Fruit fly (Drosophila melanogaster): Measurements from ENCODE around the gene Nedd8.

The Nedd8 gene

dm6 chr2L:18944175-18945012, 7.2 kb downstream of the Nedd8 start (continued):
- TF ChIP-seq CG2875 (GFP tag; optimal IDR thresholded peaks at IDR 0.05) (no peak), Six4 (GFP tag; optimal IDR thresholded peaks at IDR 0.05) (peak; percentile 4), CG1529 (GFP tag; optimal IDR thresholded peaks at IDR 0.05) (no peak), Ets65A (GFP tag) (no peak), CG7556 (GFP tag; optimal IDR thresholded peaks at IDR 0.05) (no peak), Hr3 (GFP tag; optimal IDR thresholded peaks at IDR 0.05) (no peak), sisA (GFP tag; IDR thresholded peaks at IDR 0.05) (no peak), Hand (GFP tag; optimal IDR thresholded peaks at IDR 0.05) (peak; percentile 52), CG16863 (GFP tag; optimal IDR thresholded peaks at IDR 0.05) (no peak), CG1792 (GFP tag; optimal IDR thresholded peaks at IDR 0.05) (no peak), CG18011 (GFP tag; optimal IDR thresholded peaks at IDR 0.05) (no peak), ttk (GFP tag; IDR thresholded peaks at IDR 0.05) (no peak), CG15011 (GFP tag; optimal IDR thresholded peaks at IDR 0.05) (no peak), dpn (GFP tag; optimal IDR thresholded peaks at IDR 0.05) (no peak), CG6654 (GFP tag; optimal IDR thresholded peaks at IDR 0.05) (no peak), MTF-1 (GFP tag; optimal IDR thresholded peaks at IDR 0.05; ENCODE audit: borderline replicate concordance) (no peak), sens-2 (GFP tag; IDR thresholded peaks at IDR 0.05) (no peak), pb (GFP tag; optimal IDR thresholded peaks at IDR 0.05) (no peak), CG33213 (GFP tag; optimal IDR thresholded peaks at IDR 0.05) (peak; percentile 79), CG9437 (GFP tag; optimal IDR thresholded peaks at IDR 0.05) (no peak), D19B (GFP tag; optimal IDR thresholded peaks at IDR 0.05) (no peak), so (GFP tag; IDR thresholded peaks at IDR 0.05) (no peak), hb (GFP tag; IDR thresholded peaks at IDR 0.05; ENCODE audit: partially characterized antibody) (no peak), TFAM (GFP tag; optimal IDR thresholded peaks at IDR 0.05) (no peak), Hey (tag; optimal IDR thresholded peaks at IDR 0.05) (no peak), CTCF (GFP tag; optimal IDR thresholded peaks at IDR 0.05) (no peak), toy (GFP tag; IDR thresholded peaks at IDR 0.05) (no peak), CG13424 (tag; optimal IDR thresholded peaks at IDR 0.05) (no peak), gt (GFP tag; IDR thresholded peaks at IDR 0.05) (no peak), CG9817 (tag; optimal IDR thresholded peaks at IDR 0.05) (no peak), Hmx (GFP tag; optimal IDR thresholded peaks at IDR 0.05) (no peak), CG8944 (GFP tag; optimal IDR thresholded peaks at IDR 0.05) (no peak), CG34224 (GFP tag; IDR thresholded peaks at IDR 0.05; ENCODE audit: partially characterized antibody) (no peak), danr (GFP tag; IDR thresholded peaks at IDR 0.05) (no peak), Dbx (GFP tag; IDR thresholded peaks at IDR 0.05) (no peak), CG10321 (GFP tag; IDR thresholded peaks at IDR 0.05) (no peak), ranshi (GFP tag; IDR thresholded peaks at IDR 0.05) (no peak), schlank (tag; optimal IDR thresholded peaks at IDR 0.05) (no peak), CG6254 (GFP tag; optimal IDR thresholded peaks at IDR 0.05) (peak; percentile 97), tup (GFP tag; optimal IDR thresholded peaks at IDR 0.05) (no peak), gem (tag; optimal IDR thresholded peaks at IDR 0.05) (no peak), MBD-R2 (GFP tag; IDR thresholded peaks at IDR 0.05) (no peak), vvl (GFP tag; IDR thresholded peaks at IDR 0.05) (no peak), Camta (GFP tag; optimal IDR thresholded peaks at IDR 0.05) (no peak), BtbVII (GFP tag; optimal IDR thresholded peaks at IDR 0.05) (peak; percentile 12), Dek (tag; optimal IDR thresholded peaks at IDR 0.05) (no peak), wor (GFP tag; IDR thresholded peaks at IDR 0.05) (no peak), wdn (GFP tag; IDR thresholded peaks at IDR 0.05) (no peak), CG11723 (GFP tag; optimal IDR thresholded peaks at IDR 0.05) (no peak), CG7271 (tag; optimal IDR thresholded peaks at IDR 0.05) (no peak), CG10654 (GFP tag; optimal IDR thresholded peaks at IDR 0.05) (no peak)

All from whole organism, embryonic.